Fruit fly (Drosophila melanogaster): ENCODE results near the gene CG15435.

The CG15435 gene

DNA sequence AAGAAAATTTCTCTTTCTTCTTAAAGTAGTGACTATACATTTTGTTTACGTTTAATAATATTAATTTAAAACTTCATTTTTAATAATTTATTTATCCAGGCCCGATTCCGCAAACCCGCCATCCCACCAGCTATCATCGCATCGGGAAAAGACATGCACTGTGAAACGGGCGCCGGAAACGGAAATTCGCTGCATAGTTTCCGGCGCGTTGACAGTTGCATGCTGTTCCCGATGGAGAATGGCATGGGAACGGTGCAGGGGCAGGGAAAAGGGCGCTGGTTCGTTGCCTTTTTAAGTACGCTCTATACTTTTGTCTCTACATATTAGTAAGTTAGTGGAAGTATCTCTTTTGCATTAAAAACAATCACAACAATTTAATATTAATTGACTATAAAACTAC lies 18.4 kb downstream of the CG15435 start:
- no peak for TF ChIP-seq fd96Ca (GFP tag; IDR thresholded peaks at IDR 0.05)
- TF ChIP-seq rn (GFP tag; IDR thresholded peaks at IDR 0.05): no peak
- peak; percentile 32; the same call in 1 of the 3 replicates for TF ChIP-seq CG4496 (GFP tag; IDR thresholded peaks at IDR 0.05)
- TF ChIP-seq CG15710 (tag; optimal IDR thresholded peaks at IDR 0.05): no peak
- TF ChIP-seq CG10348 (GFP tag; IDR thresholded peaks at IDR 0.05): no peak
